Fruit fly (Drosophila melanogaster) whole organism, prepupa: ENCODE data around the gene CG10469.

Experiments
- Blimp-1 ChIP-seq: fragments of 200-800 bp; sonication (Bioruptor generic); optimal IDR thresholded peaks from 3 replicates; lab custom pipeline; 2017; ENCODE audit warnings: missing biosample characterization, missing genetic modification characterization, mild to moderate bottlenecking, moderate library complexity, missing genetic modification reagents
- CG10631 ChIP-seq: fragments of 200-800 bp; sonication (Bioruptor generic); optimal IDR thresholded peaks from 2 replicates; lab custom pipeline; 2016; ENCODE audit warnings: missing biosample characterization, missing genetic modification characterization
- CG11294 ChIP-seq: fragments of 200-800 bp; sonication (Bioruptor generic); IDR thresholded peaks from 2 replicates; pipeline ENCODE4 v1.3.6; 2022; ENCODE audit warnings: missing biosample characterization, missing genetic modification characterization
- CG11762 ChIP-seq: fragments of 200-800 bp; sonication (Bioruptor generic); optimal IDR thresholded peaks from 3 replicates; lab custom pipeline; 2016; ENCODE audit warnings: missing biosample characterization, missing genetic modification characterization; ENCODE audit not compliant: insufficient read depth
- CG11902 ChIP-seq: fragments of 200-800 bp; sonication (Bioruptor generic); optimal IDR thresholded peaks from 3 replicates; lab custom pipeline; 2016; ENCODE audit warnings: missing biosample characterization, missing genetic modification characterization
- CG15336 ChIP-seq: fragments of 200-800 bp; sonication (Bioruptor generic); IDR thresholded peaks from 2 replicates; pipeline ENCODE4 v1.3.6; 2022; ENCODE audit warnings: missing biosample characterization, missing genetic modification characterization
- CG1621 ChIP-seq: fragments of 200-800 bp; sonication (Bioruptor generic); optimal IDR thresholded peaks from 3 replicates; lab custom pipeline; 2018; ENCODE audit warnings: missing biosample characterization, mild to moderate bottlenecking, missing genetic modification characterization
- CG16779 ChIP-seq: fragments of 200-800 bp; sonication (Bioruptor generic); optimal IDR thresholded peaks from 3 replicates; lab custom pipeline; 2017; ENCODE audit warnings: missing biosample characterization, mild to moderate bottlenecking, missing genetic modification characterization
- CG31627 ChIP-seq: fragments of 200-800 bp; sonication (Bioruptor generic); optimal IDR thresholded peaks from 3 replicates; lab custom pipeline; 2016; ENCODE audit warnings: missing biosample characterization, missing genetic modification characterization
- CG32006 ChIP-seq: fragments of 200-800 bp; sonication (Bioruptor generic); optimal IDR thresholded peaks from 3 replicates; lab custom pipeline; 2017; ENCODE audit warnings: missing biosample characterization, mild to moderate bottlenecking, missing genetic modification characterization
- CG34406 ChIP-seq: fragments of 200-800 bp; sonication (Bioruptor generic); optimal IDR thresholded peaks from 3 replicates; lab custom pipeline; 2016; ENCODE audit warnings: missing biosample characterization, missing genetic modification characterization
- CG3919 ChIP-seq: fragments of 200-800 bp; sonication (Bioruptor generic); optimal IDR thresholded peaks from 3 replicates; lab custom pipeline; 2016; ENCODE audit warnings: missing biosample characterization, missing genetic modification characterization
- CG4318 ChIP-seq: fragments of 200-800 bp; sonication (Bioruptor generic); optimal IDR thresholded peaks from 3 replicates; lab custom pipeline; 2017; ENCODE audit warnings: missing biosample characterization, mild to moderate bottlenecking, missing genetic modification characterization
- CG6163 ChIP-seq: fragments of 200-800 bp; sonication (Bioruptor generic); IDR thresholded peaks from 3 replicates; pipeline ENCODE4 v1.3.6; 2022; ENCODE audit warnings: missing biosample characterization, missing genetic modification characterization
- CG6792 ChIP-seq: fragments of 200-800 bp; sonication (Bioruptor generic); optimal IDR thresholded peaks from 3 replicates; lab custom pipeline; 2016; ENCODE audit warnings: missing biosample characterization, missing genetic modification characterization
- CG6808 ChIP-seq: fragments of 200-800 bp; sonication (Bioruptor generic); optimal IDR thresholded peaks from 3 replicates; lab custom pipeline; 2017; ENCODE audit warnings: missing biosample characterization, missing genetic modification characterization, mild to moderate bottlenecking, moderate library complexity, missing genetic modification reagents
- CG6854 ChIP-seq: fragments of 200-800 bp; sonication (Bioruptor generic); optimal IDR thresholded peaks from 2 replicates; lab custom pipeline; 2017; ENCODE audit warnings: missing biosample characterization, mild to moderate bottlenecking, missing genetic modification characterization
- CG7368 ChIP-seq: fragments of 200-800 bp; sonication (Bioruptor generic); optimal IDR thresholded peaks from 3 replicates; lab custom pipeline; 2016; ENCODE audit warnings: missing biosample characterization, missing genetic modification characterization
- CG8119 ChIP-seq: fragments of 200-800 bp; sonication (Bioruptor generic); IDR thresholded peaks from 3 replicates; pipeline ENCODE4 v1.3.6; 2022; ENCODE audit warnings: missing biosample characterization, missing genetic modification characterization
- CG8319 ChIP-seq: fragments of 200-800 bp; sonication (Bioruptor generic); optimal IDR thresholded peaks from 3 replicates; lab custom pipeline; 2016; ENCODE audit warnings: missing biosample characterization, missing genetic modification characterization
- CG9139 ChIP-seq: fragments of 200-800 bp; sonication (Bioruptor generic); optimal IDR thresholded peaks from 3 replicates; lab custom pipeline; 2017; ENCODE audit warnings: missing biosample characterization, mild to moderate bottlenecking, missing genetic modification characterization
- Eip78C ChIP-seq: fragments of 200-800 bp; sonication (Bioruptor generic); peaks from one replicate; lab custom pipeline; 2016; ENCODE audit warnings: missing biosample characterization, missing genetic modification characterization
- Eip93F ChIP-seq: fragments of 200-800 bp; sonication (Bioruptor generic); optimal IDR thresholded peaks from 2 replicates; lab custom pipeline; 2016; ENCODE audit warnings: missing biosample characterization, mild to moderate bottlenecking, missing genetic modification characterization
- Ets96B ChIP-seq: fragments of 200-800 bp; optimal IDR thresholded peaks from 2 replicates; lab custom pipeline; 2019; ENCODE audit warnings: missing biosample characterization, mild to moderate bottlenecking, missing genetic modification characterization, moderate library complexity
- Gug ChIP-seq: fragments of 200-800 bp; sonication (Bioruptor generic); IDR thresholded peaks from 2 replicates; pipeline ENCODE4 v1.3.6; 2022; ENCODE audit warnings: missing biosample characterization, missing genetic modification characterization
- Hr38 ChIP-seq: sonication (Bioruptor generic); optimal IDR thresholded peaks from 2 replicates; lab custom pipeline; 2016; ENCODE audit warnings: missing biosample characterization, missing genetic modification characterization
- Hr39 ChIP-seq: fragments of 200-800 bp; sonication (Bioruptor generic); optimal IDR thresholded peaks from 2 replicates; lab custom pipeline; 2016; ENCODE audit warnings: missing biosample characterization, missing genetic modification characterization
- Hr4 ChIP-seq: fragments of 200-800 bp; sonication (Bioruptor generic); optimal IDR thresholded peaks from 3 replicates; lab custom pipeline; 2016; ENCODE audit warnings: missing biosample characterization, missing genetic modification characterization
- Met ChIP-seq: fragments of 200-800 bp; sonication (Bioruptor generic); optimal IDR thresholded peaks from 3 replicates; lab custom pipeline; 2016; ENCODE audit warnings: missing biosample characterization, missing genetic modification characterization
- OdsH ChIP-seq: fragments of 200-800 bp; sonication (Bioruptor generic); optimal IDR thresholded peaks from 3 replicates; lab custom pipeline; 2016; ENCODE audit warnings: missing biosample characterization, missing genetic modification characterization
- Smox ChIP-seq: fragments of 200-800 bp; sonication (Bioruptor generic); optimal IDR thresholded peaks from 3 replicates; lab custom pipeline; 2016; ENCODE audit warnings: missing biosample characterization, missing genetic modification characterization
- Sox102F ChIP-seq: fragments of 200-800 bp; sonication (Bioruptor generic); optimal IDR thresholded peaks from 2 replicates; lab custom pipeline; 2016; ENCODE audit warnings: missing biosample characterization, mild to moderate bottlenecking, missing genetic modification characterization
- Sox14 ChIP-seq: fragments of 200-800 bp; sonication (Bioruptor generic); optimal IDR thresholded peaks from 3 replicates; lab custom pipeline; 2016; ENCODE audit warnings: missing biosample characterization, missing genetic modification characterization
- achi ChIP-seq: fragments of 200-800 bp; sonication (Bioruptor generic); optimal IDR thresholded peaks from 3 replicates; lab custom pipeline; 2016; ENCODE audit warnings: missing biosample characterization, missing genetic modification characterization
- acj6 ChIP-seq: fragments of 200-800 bp; sonication (Bioruptor generic); optimal IDR thresholded peaks from 3 replicates; lab custom pipeline; 2016; ENCODE audit warnings: missing biosample characterization, missing genetic modification characterization
- dac ChIP-seq: fragments of 200-800 bp; sonication (Bioruptor generic); optimal IDR thresholded peaks from 2 replicates; lab custom pipeline; 2017; ENCODE audit warnings: missing biosample characterization, mild to moderate bottlenecking, missing genetic modification characterization
- eg ChIP-seq: fragments of 200-800 bp; sonication (Bioruptor generic); IDR thresholded peaks from 3 replicates; pipeline ENCODE4 v1.3.6; 2022; ENCODE audit warnings: missing biosample characterization, missing genetic modification characterization
- fkh ChIP-seq: fragments of 200-800 bp; sonication (Bioruptor generic); optimal IDR thresholded peaks from 3 replicates; lab custom pipeline; 2017; ENCODE audit warnings: missing biosample characterization, mild to moderate bottlenecking, missing genetic modification characterization, moderate library complexity
- pdm3 ChIP-seq: fragments of 200-800 bp; sonication (Bioruptor generic); optimal IDR thresholded peaks from 3 replicates; lab custom pipeline; 2016; ENCODE audit warnings: missing biosample characterization, missing genetic modification characterization
- salr ChIP-seq, 2 experiments: fragments of 200-800 bp; sonication (Bioruptor generic); optimal IDR thresholded peaks; 3 replicates each; lab custom pipeline; 2016 to 2018; ENCODE audit warnings: missing biosample characterization in 2 of 2, missing genetic modification characterization in 2 of 2, mild to moderate bottlenecking in 1 of 2
- ss ChIP-seq, 2 experiments: fragments of 200-800 bp; sonication (Bioruptor generic); optimal IDR thresholded peaks; 2 replicates in 1 of 2; 3 replicates in 1 of 2; lab custom pipeline; 2017 to 2018; ENCODE audit warnings: mild to moderate bottlenecking in 2 of 2, missing biosample characterization in 2 of 2, missing genetic modification characterization in 2 of 2, moderate library complexity in 1 of 2
- svp ChIP-seq: fragments of 200-800 bp; sonication (Bioruptor generic); peaks from one replicate; lab custom pipeline; 2016; ENCODE audit warnings: missing biosample characterization, missing genetic modification characterization
- topi ChIP-seq: fragments of 200-800 bp; sonication (Bioruptor generic); optimal IDR thresholded peaks from 3 replicates; lab custom pipeline; 2016; ENCODE audit warnings: missing biosample characterization, missing genetic modification characterization
- vri ChIP-seq: fragments of 200-800 bp; sonication (Bioruptor generic); optimal IDR thresholded peaks from 3 replicates; lab custom pipeline; 2016; ENCODE audit warnings: missing biosample characterization, mild to moderate bottlenecking, missing genetic modification characterization

The CG10469 gene

dm6 chr3L:6094697-6095096 is 1.6 kb upstream of the CG10469 start, which contains the start of the genes CG10467 and loj (continued):
- TF ChIP-seq Met (peak; percentile 87), Sox14 (peak; percentile 81), CG31627 (GFP tag; lab: Kevin White, UChicago) (peak; percentile 92), vri (GFP tag; lab: Kevin White, UChicago) (peak; percentile 68), CG10631 (GFP tag; lab: Kevin White, UChicago) (peak; percentile 96), CG6163 (GFP tag; lab: Robert Waterston, UW) (peak; percentile 94), Eip78C (GFP tag; lab: Kevin White, UChicago) (peak; percentile 94), CG7368 (peak; percentile 84), OdsH (GFP tag; lab: Kevin White, UChicago) (peak; percentile 96), CG11762 (peak; percentile 80), CG6808 (GFP tag; lab: Kevin White, UChicago) (peak; percentile 75), Smox (GFP tag; lab: Kevin White, UChicago) (peak; percentile 85), CG11294 (GFP tag; lab: Robert Waterston, UW) (peak; percentile 94), Blimp-1 (GFP tag; lab: Kevin White, UChicago) (peak; percentile 65), CG34406 (GFP tag; lab: Kevin White, UChicago) (peak; percentile 90), CG8319 (GFP tag; lab: Kevin White, UChicago) (peak; percentile 85), Ets96B (tag; lab: Kevin White, UChicago) (peak; percentile 89), achi (GFP tag; lab: Kevin White, UChicago) (peak; percentile 91), topi (peak; percentile 80), Sox102F (peak; percentile 82), svp (peak; percentile 88), CG16779 (no peak), salr (GFP tag; optimal IDR thresholded peaks at IDR 0.05; lab: Kevin White, UChicago) (peak; percentile 74 to 83), Eip93F (GFP tag; lab: Kevin White, UChicago) (peak; percentile 22), Gug (GFP tag; lab: Robert Waterston, UW) (peak; percentile 91), Hr39 (GFP tag; lab: Kevin White, UChicago) (peak; percentile 92), acj6 (GFP tag; lab: Kevin White, UChicago) (peak; percentile 94), dac (GFP tag; lab: Kevin White, UChicago) (peak; percentile 78), CG1621 (tag; lab: Kevin White, UChicago) (peak; percentile 76)

- peak; percentile 23 for TF ChIP-seq achi (GFP tag; lab: Kevin White, UChicago)
- TF ChIP-seq CG15336 (GFP tag; lab: Robert Waterston, UW) = peak; percentile 48
- TF ChIP-seq CG10631 (GFP tag; lab: Kevin White, UChicago) = peak; percentile 36
- peak; percentile 50; the same call in 1 of the 3 replicates for TF ChIP-seq eg (GFP tag; lab: Robert Waterston, UW)
- no peak for TF ChIP-seq Hr38 (GFP tag; lab: Kevin White, UChicago)
- TF ChIP-seq Hr4 (GFP tag; lab: Kevin White, UChicago) = peak; percentile 41
- TF ChIP-seq Eip78C (GFP tag; lab: Kevin White, UChicago) = peak; percentile 49
- TF ChIP-seq CG4318 (GFP tag; lab: Kevin White, UChicago) = peak; percentile 6
- 0 out of 3 replicates have a peak, but pooled peaks have one; percentile 26 for TF ChIP-seq CG8119
- no peak for TF ChIP-seq CG6854 (GFP tag; lab: Kevin White, UChicago)
- TF ChIP-seq Met = peak; percentile 20
- no peak for TF ChIP-seq Sox14
- TF ChIP-seq OdsH (GFP tag; lab: Kevin White, UChicago) = peak; percentile 37
- TF ChIP-seq CG32006 (GFP tag; lab: Kevin White, UChicago) = peak; percentile 58
- TF ChIP-seq Smox (GFP tag; lab: Kevin White, UChicago) = no peak
- no peak for TF ChIP-seq CG6808 (GFP tag; lab: Kevin White, UChicago)
- no peak for TF ChIP-seq Blimp-1 (GFP tag; lab: Kevin White, UChicago)
- peak; percentile 40 for TF ChIP-seq acj6 (GFP tag; lab: Kevin White, UChicago)
- peak; percentile 40 for TF ChIP-seq pdm3
- peak; percentile 2 for TF ChIP-seq Hr39 (GFP tag; lab: Kevin White, UChicago)
- TF ChIP-seq, all 60 proteins: peak for 14
Observed at dm6 chr3L:6085988-6086387, 7.1 kb downstream of the CG10469 start.

- TF ChIP-seq CG11902 (GFP tag; lab: Kevin White, UChicago) (no peak), fkh (GFP tag; lab: Kevin White, UChicago) (no peak), vri (GFP tag; lab: Kevin White, UChicago) (peak; percentile 1), Met (peak; percentile 20), CG6792 (peak; percentile 55), CG8319 (GFP tag; lab: Kevin White, UChicago) (no peak), CG4318 (GFP tag; lab: Kevin White, UChicago) (peak; percentile 71), svp (peak; percentile 65), CG6163 (GFP tag; lab: Robert Waterston, UW) (0 out of 3 replicates have a peak, but pooled peaks have one; percentile 5), CG15336 (GFP tag; lab: Robert Waterston, UW) (peak; percentile 77), achi (GFP tag; lab: Kevin White, UChicago) (peak; percentile 83), acj6 (GFP tag; lab: Kevin White, UChicago) (peak; percentile 69), dac (GFP tag; lab: Kevin White, UChicago) (no peak), Blimp-1 (GFP tag; lab: Kevin White, UChicago) (no peak), CG9139 (GFP tag; lab: Kevin White, UChicago) (no peak), CG16779 (peak; percentile 6), ss (GFP tag; optimal IDR thresholded peaks at IDR 0.05; lab: Kevin White, UChicago) (peak; percentile 66 to 81), eg (GFP tag; lab: Robert Waterston, UW) (peak; percentile 62; the same call in 1 of the 3 replicates), CG10631 (GFP tag; lab: Kevin White, UChicago) (peak; percentile 69), Gug (GFP tag; lab: Robert Waterston, UW) (0 out of 2 replicates have a peak, but pooled peaks have one; percentile 14), CG3919 (peak; percentile 41), salr (GFP tag; optimal IDR thresholded peaks at IDR 0.05; lab: Kevin White, UChicago) (peak in 1 of 2 experiments; percentile 73), Eip93F (GFP tag; lab: Kevin White, UChicago) (no peak)
Observed at dm6 chr3L:6085157-6085556, 8.0 kb downstream of the CG10469 start.
